Worm (Caenorhabditis elegans) whole organism, L3 larva: ENCODE measurements around the gene F07A11.5.

Source experiments
- ZK546.5 ChIP-seq: sonication (generic microtip); optimal IDR thresholded peaks from 2 replicates; lab custom pipeline; 2017; ENCODE audit warnings: missing biosample characterization, missing genetic modification characterization
- ama-1 ChIP-seq: fragments of 150-350 bp; optimal IDR thresholded peaks from 2 replicates; lab custom pipeline; 2018
- egl-5 ChIP-seq: fragments of 150-350 bp; optimal IDR thresholded peaks from 2 replicates; lab custom pipeline; 2017; ENCODE audit warnings: missing biosample characterization, missing genetic modification reagents, missing genetic modification characterization, inconsistent platforms
- fkh-10 ChIP-seq: sonication (generic microtip); optimal IDR thresholded peaks from 2 replicates; lab custom pipeline; 2017; ENCODE audit warnings: missing biosample characterization, missing genetic modification reagents, missing genetic modification characterization
- lin-39 ChIP-seq: fragments of 150-350 bp; optimal IDR thresholded peaks from 2 replicates; lab custom pipeline; 2018; ENCODE audit warnings: missing biosample characterization, missing genetic modification reagents, missing genetic modification characterization
- mdl-1 ChIP-seq: fragments of 150-350 bp; optimal IDR thresholded peaks from 2 replicates; lab custom pipeline; 2014; ENCODE audit warnings: missing biosample characterization, missing genetic modification characterization
- nhr-76 ChIP-seq: fragments of 150-350 bp; sonication (generic microtip); optimal IDR thresholded peaks from 5 replicates; lab custom pipeline; 2014; ENCODE audit warnings: missing biosample characterization, missing genetic modification characterization
- pqm-1 ChIP-seq: fragments of 150-350 bp; optimal IDR thresholded peaks from 2 replicates; lab custom pipeline; 2017; ENCODE audit warnings: missing biosample characterization, missing genetic modification characterization, inconsistent platforms
- skn-1 ChIP-seq: fragments of 150-350 bp; optimal IDR thresholded peaks from 2 replicates; lab custom pipeline; 2014; ENCODE audit warnings: missing biosample characterization, missing genetic modification characterization
- unc-62 ChIP-seq: fragments of 150-350 bp; sonication (generic microtip); optimal IDR thresholded peaks from 4 replicates; lab custom pipeline; 2014; ENCODE audit warnings: missing biosample characterization, missing genetic modification reagents, missing genetic modification characterization
- ztf-11 ChIP-seq: fragments of 150-350 bp; optimal IDR thresholded peaks from 2 replicates; lab custom pipeline; 2014; ENCODE audit warnings: missing biosample characterization, missing genetic modification characterization

ce11 chrII:11649239-11649638, 37.1 kb downstream of the F07A11.5 start:
- TF ChIP-seq pqm-1 (tag; lab: Kevin White, UChicago), result no peak
- TF ChIP-seq ztf-11 (tag; lab: Kevin White, UChicago), result no peak
- no peak for TF ChIP-seq egl-5 (tag; lab: Kevin White, UChicago)
- no peak for TF ChIP-seq lin-39
- TF ChIP-seq ZK546.5 (tag; lab: Kevin White, UChicago), result no peak
- TF ChIP-seq nhr-76 (tag; lab: Kevin White, UChicago), result no peak
- TF ChIP-seq skn-1 (tag; lab: Kevin White, UChicago), result no peak
- no peak for TF ChIP-seq unc-62 (GFP tag; lab: Kevin White, UChicago)
- TF ChIP-seq ama-1 (lab: Kevin White, UChicago), result no peak
- TF ChIP-seq mdl-1 (tag; lab: Kevin White, UChicago), result no peak
- no peak for TF ChIP-seq fkh-10 (GFP tag; lab: Kevin White, UChicago)
